Worm (Caenorhabditis elegans) whole organism, L4 larva: Measurements from ENCODE around the gene ZK287.1.

Experiments
- ZK337.2 ChIP-seq: fragments of 200-800 bp; sonication (Bioruptor generic); IDR thresholded peaks from 2 replicates; pipeline ENCODE4 v1.3.6; 2022; ENCODE audit warnings: missing genetic modification reagents, missing genetic modification characterization, missing compliant biosample characterization
- ZK546.5 ChIP-seq, 2 experiments: sonication (generic microtip); optimal IDR thresholded peaks; 2 replicates each; lab custom pipeline; 2017; ENCODE audit warnings: missing biosample characterization in 2 of 2, missing genetic modification characterization in 2 of 2
- aly-2 ChIP-seq: sonication (generic microtip); optimal IDR thresholded peaks from 2 replicates; lab custom pipeline; 2018; ENCODE audit warnings: missing biosample characterization, missing genetic modification characterization
- ama-1 ChIP-seq: fragments of 150-350 bp; optimal IDR thresholded peaks from 2 replicates; lab custom pipeline; 2014; ENCODE audit warnings: inconsistent platforms, mixed read lengths
- ceh-44 ChIP-seq: fragments of 200-800 bp; sonication (Bioruptor generic); IDR thresholded peaks from 2 replicates; pipeline ENCODE4 v1.3.6; 2022; ENCODE audit warnings: missing genetic modification reagents, missing genetic modification characterization, missing compliant biosample characterization
- ceh-82 ChIP-seq: sonication (generic microtip); optimal IDR thresholded peaks from 2 replicates; lab custom pipeline; 2017; ENCODE audit warnings: missing biosample characterization, missing genetic modification characterization
- lin-13 ChIP-seq: fragments of 150-350 bp; optimal IDR thresholded peaks from 2 replicates; lab custom pipeline; 2014; ENCODE audit warnings: missing biosample characterization, missing genetic modification reagents, missing genetic modification characterization
- nhr-11 ChIP-seq: fragments of 150-350 bp; optimal IDR thresholded peaks from 2 replicates; lab custom pipeline; 2014; ENCODE audit warnings: missing biosample characterization, missing genetic modification characterization
- nhr-28 ChIP-seq: fragments of 150-350 bp; optimal IDR thresholded peaks from 2 replicates; lab custom pipeline; 2014; ENCODE audit warnings: missing biosample characterization, missing genetic modification characterization
- nhr-41 ChIP-seq: fragments of 200-800 bp; sonication (Bioruptor generic); IDR thresholded peaks from 2 replicates; pipeline ENCODE4 v1.3.6; 2022; ENCODE audit warnings: missing genetic modification reagents, missing genetic modification characterization, missing compliant biosample characterization
- snpc-4 ChIP-seq: fragments of 150-350 bp; optimal IDR thresholded peaks from 2 replicates; lab custom pipeline; 2014; ENCODE audit warnings: missing biosample characterization, missing genetic modification characterization
- unc-130 ChIP-seq: sonication (generic microtip); optimal IDR thresholded peaks from 2 replicates; lab custom pipeline; 2016; ENCODE audit warnings: missing genetic modification reagents, missing genetic modification characterization, missing compliant biosample characterization

DNA sequence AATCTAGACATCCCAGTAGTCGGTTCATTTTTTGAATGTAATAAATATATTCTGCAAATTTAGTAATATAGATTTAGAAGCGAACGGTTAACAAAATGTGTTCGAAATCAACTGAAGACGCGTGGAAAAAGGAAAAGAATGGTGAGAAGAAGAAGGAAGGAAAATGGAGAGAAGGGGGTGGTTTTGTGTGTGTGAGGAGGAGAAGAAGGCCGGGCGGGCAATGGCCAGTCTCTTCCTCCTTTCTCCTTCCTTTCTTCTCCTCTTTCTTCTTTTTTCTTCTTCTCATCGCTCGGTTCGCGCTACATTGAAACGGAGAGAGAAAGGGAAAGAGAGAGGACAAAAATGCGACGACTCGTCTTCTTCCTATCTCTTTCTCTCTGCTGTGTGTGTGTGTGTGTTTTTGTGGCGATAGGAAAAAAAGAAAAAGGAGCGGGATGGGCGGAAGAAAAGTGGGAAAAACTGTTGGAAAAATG, 25.7 kb downstream of the ZK287.1 start, which contains the start of gene ztf-9:
- TF ChIP-seq nhr-11 (no peak), snpc-4 (tag; lab: Kevin White, UChicago) (no peak), ceh-82 (tag; lab: Kevin White, UChicago) (no peak), ama-1 (no peak), nhr-41 (no peak), aly-2 (tag; lab: Kevin White, UChicago) (no peak), lin-13 (GFP tag; lab: Kevin White, UChicago) (peak; percentile 44), ZK546.5 (tag; optimal IDR thresholded peaks at IDR 0.05; lab: Kevin White, UChicago) (no peak), ZK337.2 (GFP tag; lab: Robert Waterston, UW) (no peak), ceh-44 (GFP tag; lab: Robert Waterston, UW) (no peak), unc-130 (GFP tag; lab: Kevin White, UChicago) (no peak), nhr-28 (tag; lab: Kevin White, UChicago) (peak; percentile 79)
